Worm (Caenorhabditis elegans): Measurements from ENCODE around the gene syf-3.

ce11 chrV:5949674-5950149 lies 9.9 kb downstream of the syf-3 start:
- no peak for TF ChIP-seq daf-12 (tag; optimal IDR thresholded peaks at IDR 0.05)
- no peak for TF ChIP-seq aly-2 (tag; optimal IDR thresholded peaks at IDR 0.05)
- no peak for TF ChIP-seq skn-1 (tag; optimal IDR thresholded peaks at IDR 0.05)
- no peak for TF ChIP-seq nhr-11 (tag; optimal IDR thresholded peaks at IDR 0.05)
- no peak for TF ChIP-seq nhr-25 (tag; optimal IDR thresholded peaks at IDR 0.05)
- no peak for TF ChIP-seq ama-1 (optimal IDR thresholded peaks at IDR 0.05)
- TF ChIP-seq nhr-76 (tag; optimal IDR thresholded peaks at IDR 0.05), result no peak
- no peak for TF ChIP-seq ZK546.5 (tag; optimal IDR thresholded peaks at IDR 0.05)
- TF ChIP-seq lin-39 (tag; optimal IDR thresholded peaks at IDR 0.05), result no peak
- TF ChIP-seq jun-1 (tag; optimal IDR thresholded peaks at IDR 0.05), result no peak
